Fruit fly (Drosophila melanogaster): ENCODE measurements around the gene CG3061.

CG3061 gene

DNA sequence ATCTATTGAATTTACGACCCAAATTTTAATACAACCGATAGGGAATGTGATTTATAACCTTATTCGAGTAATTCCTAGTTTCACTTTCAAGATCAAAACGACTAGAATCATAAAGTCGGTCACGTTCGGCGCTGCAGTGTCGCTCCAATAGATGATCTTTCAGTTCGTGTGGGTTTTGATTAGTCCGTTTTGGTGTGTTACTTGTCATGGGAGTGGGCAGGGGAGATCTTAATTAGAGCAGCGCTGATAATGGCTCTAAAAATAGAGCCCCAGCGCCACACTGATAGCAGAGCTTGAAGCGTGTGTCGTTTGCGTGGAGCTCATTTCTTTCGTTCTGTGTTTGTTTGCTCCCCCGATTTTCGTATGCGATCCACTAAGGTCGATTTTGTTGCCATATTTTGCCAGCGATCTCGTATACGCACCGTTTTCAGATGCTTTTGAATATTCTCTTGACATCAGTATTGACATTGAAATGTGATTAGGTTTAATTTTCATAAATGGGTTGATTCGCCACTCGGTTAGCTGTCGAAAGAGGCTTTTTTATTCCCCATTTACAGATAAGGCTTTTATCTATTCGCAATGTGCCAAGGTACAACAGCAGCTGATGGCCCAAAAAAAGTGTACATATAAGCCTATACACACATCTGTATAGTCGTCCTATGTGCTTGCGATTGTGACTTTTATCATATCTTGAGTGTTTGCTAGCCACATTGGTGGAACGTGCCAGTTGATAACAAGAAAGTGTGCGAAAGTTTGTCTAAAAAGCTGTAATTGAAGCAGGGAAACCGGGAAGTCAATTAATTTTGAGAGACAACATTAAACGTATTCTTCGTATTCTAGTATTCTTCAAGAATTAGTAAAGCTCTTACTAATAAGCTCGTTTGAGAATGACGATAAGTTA lies 26.6 kb downstream of the CG3061 start:
- no peak for TF ChIP-seq CG8478 (optimal IDR thresholded peaks at IDR 0.05)
- TF ChIP-seq CTCF (optimal IDR thresholded peaks at IDR 0.05) = no peak

DNA sequence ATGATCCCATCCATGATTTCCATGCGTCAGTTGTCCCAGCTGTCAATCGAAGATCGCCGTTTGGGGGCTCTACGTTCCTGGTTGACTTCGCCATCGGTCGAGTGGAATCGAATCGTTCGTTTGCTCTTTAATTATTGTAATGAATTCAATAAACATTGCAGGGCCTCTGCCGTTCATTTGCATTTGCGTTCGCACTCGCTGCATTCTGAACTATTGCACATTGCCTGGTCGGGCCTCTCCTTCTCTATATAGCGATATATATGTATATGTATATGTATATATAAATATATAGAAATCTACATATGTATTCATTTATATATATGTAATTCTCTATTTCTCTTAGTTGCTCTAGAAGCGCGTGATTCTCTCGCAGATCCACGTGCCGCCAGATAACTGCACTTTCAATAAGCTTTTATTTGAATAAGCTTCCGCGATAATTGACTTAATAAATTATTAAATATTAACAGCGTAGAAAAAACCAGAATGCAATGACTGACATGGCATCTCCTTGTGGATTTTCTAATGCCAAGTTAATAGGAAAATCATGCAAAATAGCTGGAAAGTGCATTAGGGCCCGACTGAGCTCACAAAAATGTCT lies 27.6 kb downstream of the CG3061 start:
- TF ChIP-seq CG8478 (optimal IDR thresholded peaks at IDR 0.05) (no peak), CTCF (optimal IDR thresholded peaks at IDR 0.05) (no peak)

DNA sequence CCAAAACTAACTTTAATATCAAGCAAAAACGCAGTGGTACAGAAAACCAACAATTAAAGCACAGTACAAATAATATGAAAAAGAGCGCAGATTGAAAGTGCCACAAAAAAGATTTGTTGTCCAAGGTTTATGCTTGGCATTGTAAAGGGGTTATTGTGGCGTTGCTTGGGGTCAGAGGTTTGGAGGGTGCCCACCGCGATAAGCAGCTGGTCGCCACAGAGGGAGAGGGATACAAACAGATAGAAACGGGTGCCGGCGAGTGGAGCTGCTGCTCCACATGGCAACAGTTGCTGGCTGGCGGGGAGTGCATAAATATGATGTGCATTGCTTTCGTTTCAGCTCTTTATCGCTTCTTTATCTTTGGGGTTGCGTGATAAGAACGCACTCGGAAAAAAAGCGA lies 28.2 kb downstream of the CG3061 start:
- TF ChIP-seq CG8478 (optimal IDR thresholded peaks at IDR 0.05) = no peak
- no peak for TF ChIP-seq CTCF (optimal IDR thresholded peaks at IDR 0.05)

DNA sequence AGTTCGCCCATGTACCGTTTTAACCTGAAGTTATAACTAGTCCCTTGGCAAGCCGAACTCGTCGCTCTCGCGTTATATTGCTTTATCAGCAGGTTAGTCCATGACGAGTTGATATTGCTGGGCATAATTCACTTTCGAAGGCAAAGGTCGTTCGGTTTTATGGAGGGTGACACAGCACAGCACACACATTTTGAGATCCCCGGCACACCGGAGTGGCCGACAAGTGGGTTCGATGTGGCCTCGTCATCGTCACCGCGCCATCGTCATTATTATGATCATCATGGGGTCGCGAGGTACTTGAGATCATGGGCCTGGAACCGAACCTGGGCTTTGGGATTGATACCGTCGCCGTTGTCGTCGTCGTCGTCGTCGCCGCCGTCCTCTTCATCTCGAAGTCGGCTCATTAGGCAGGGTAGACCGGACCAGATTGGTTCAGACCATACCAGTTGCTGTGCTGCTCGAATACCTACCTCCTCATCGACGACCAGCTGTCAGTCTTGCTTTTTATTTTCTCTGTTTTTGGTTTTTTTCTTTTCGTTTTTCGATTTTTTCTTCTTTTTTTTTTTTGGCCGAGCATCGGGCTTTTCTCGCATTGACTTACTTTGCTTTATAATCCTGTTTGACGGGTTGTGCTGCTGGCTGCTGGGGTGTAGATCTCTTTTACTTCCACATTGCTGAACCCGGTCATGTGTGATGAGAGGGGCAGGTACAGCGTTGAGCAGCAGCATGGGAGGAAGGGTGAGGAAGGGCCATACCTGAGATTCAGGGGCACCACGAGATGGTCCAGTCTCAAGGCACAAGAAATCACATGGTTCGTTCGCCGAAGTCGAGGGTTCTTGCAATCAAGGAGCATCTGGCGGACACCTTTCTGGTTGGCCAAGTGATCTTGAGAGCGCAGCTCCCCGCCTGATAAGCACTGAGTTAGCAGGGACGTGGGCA lies 29.1 kb downstream of the CG3061 start:
- no peak for TF ChIP-seq CTCF (optimal IDR thresholded peaks at IDR 0.05)

DNA sequence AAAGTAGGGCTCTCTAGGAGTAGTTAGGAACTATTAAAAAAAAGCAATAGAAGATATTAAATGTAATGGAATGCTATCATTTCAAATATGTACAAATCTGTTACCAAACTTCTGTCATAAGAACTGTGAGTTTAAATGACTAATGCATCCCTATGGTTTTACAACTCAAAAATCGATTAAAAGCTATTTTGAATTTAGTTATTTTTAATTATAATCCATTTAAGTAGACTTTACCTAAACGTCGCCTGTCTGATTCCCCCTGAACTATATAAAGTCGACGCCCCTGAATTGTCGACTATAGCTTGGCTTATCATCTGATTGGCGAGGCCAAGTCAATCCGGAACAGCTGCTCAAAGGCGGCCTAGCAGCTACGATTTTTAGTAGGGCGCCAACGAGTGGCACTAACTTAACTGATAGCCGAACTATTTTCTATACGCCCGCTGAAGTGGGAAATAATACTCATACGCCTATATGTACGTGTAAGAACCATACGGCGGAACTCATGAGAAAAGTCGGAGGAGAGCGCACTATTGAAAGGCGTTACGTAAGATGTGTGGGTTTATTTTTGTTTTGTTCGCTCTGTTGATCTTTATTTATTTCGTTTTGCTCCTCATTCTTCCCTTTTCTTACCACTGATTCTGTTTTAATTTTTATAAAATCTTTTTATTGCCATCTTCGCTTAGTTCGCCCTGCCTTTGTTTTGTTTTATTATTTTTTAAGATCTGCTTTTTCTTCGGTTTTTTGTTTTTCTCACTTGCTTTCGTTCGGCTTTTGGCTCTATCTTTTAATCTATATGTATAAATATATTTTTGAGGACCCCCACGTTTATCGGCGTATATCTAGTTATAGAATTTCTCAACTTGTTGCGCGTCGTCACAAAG lies 30.1 kb downstream of the CG3061 start:
- TF ChIP-seq CTCF (optimal IDR thresholded peaks at IDR 0.05) (no peak), CG8478 (optimal IDR thresholded peaks at IDR 0.05) (no peak)

DNA sequence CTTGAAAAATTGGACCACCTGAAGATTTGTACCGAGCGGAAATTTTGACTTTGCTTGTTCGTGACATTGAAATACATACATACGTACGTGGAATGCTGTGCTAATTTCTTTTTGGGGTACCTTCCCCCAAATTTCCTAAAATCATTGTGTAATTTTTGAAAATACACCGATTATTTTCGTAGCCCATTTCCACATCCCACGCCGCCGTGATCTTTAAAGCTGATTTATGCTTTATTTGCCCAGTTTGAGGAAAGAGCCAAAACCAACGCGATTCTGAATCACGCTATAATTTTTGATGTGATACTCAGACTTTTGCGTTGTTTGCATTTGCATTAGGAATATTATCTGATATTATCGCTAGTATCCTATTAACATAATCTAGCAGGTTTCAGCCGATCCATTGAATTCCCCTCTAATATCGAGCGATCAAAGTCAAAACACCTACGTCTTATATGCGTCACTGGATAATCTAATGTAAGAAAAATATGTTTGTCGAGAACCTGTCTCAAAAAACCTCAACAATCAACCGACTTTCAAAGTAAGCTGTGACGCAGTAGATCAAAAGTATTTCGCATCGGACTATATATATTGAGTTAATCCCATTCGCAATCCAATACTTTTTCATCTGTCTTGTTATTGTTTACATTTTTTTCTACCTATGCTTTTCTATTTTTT lies 30.8 kb downstream of the CG3061 start:
- TF ChIP-seq CG8478 (optimal IDR thresholded peaks at IDR 0.05) = no peak
- no peak for TF ChIP-seq CTCF (optimal IDR thresholded peaks at IDR 0.05)

DNA sequence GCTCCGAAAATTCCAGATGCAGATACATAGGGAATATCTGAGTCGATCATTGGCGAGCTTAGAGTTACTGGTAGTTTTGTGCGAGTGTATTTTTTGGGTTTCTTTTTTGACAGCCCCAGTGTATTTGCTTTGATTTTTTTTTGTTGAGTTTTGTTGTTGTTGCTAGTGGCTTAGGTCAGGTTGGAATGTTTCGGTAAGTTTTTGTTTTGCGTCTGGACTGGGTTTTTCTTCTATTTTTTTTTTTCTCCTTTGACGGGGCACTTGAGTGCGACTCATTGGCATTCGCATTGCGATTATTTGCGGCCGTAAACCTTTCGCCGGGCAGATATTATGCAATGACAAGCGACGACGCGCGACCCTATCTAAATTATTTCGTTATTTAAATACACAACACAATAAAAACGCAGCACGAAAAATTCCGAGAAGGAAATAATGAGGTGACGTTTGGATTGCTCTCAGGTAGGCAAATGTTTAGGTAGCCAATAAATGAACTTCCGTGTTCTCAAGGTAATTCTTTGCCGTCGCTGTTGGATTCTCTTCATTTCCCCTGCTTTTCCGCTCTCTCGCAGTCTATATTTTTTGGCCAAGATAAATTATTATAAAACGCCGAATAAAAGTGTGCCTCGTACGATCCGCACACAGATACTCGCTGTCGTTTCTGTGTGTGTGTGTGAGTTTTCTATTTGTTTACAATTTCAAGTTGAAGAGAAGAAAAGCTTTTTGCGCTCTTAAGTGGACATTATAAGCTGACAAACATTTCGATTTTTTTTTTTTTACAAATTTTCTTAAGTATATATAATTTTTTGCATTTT lies 32.2 kb downstream of the CG3061 start:
- TF ChIP-seq CTCF (optimal IDR thresholded peaks at IDR 0.05) (no peak), CG8478 (optimal IDR thresholded peaks at IDR 0.05) (no peak)

DNA sequence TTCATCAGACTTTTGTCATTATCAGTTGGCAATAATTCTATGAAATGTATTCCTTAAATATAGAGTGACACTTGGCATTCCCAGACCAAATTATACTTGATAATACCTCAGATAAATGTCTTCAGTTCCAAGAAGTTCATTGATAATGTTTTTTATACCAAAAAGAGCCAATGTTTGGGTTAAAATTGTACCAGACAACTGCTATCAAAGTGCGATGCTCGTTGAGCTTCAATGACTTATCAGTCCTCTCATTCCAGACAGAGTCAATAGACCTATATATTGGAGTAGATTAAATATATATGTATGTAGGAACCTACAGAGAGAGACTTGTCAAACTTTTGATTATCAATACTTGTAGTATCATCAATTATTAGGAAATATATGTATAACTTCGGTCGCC lies 33.1 kb downstream of the CG3061 start:
- no peak for TF ChIP-seq CG8478 (optimal IDR thresholded peaks at IDR 0.05)
- no peak for TF ChIP-seq CTCF (optimal IDR thresholded peaks at IDR 0.05)

DNA sequence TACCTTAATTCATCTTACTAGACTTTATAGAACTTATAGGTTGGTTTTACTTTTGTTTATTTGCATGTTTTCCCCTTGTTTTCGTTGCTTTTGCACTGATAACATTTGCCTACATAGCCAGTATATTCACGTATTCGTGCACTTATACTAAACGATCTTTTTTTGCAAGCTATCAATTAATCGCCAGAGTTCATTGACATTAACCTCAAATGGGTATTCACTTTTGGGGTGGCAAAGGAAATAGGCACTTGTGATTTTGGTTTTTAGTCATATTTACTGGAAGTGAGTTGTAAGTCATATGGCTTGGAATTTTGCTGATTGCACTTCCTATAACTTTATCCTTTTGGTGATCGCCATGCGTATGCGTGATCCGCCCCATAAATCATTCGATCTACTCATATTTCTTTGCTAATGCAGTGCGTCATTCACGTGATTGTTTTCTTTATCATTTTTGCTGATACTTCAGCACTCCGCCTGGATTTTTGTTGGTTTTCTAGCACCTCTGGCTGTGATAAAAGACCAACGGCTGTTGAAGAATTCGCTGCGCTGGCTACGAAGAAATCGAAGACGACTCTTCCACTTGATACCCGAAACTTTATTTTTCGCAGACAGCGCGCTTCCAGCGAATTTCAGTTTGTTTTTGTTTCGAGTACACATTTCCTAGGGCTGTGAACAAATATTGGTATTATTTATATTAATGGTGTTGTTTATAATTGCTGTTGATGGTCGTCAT lies 35.9 kb downstream of the CG3061 start:
- TF ChIP-seq CTCF (optimal IDR thresholded peaks at IDR 0.05) = no peak
- no peak for TF ChIP-seq CG8478 (optimal IDR thresholded peaks at IDR 0.05)

DNA sequence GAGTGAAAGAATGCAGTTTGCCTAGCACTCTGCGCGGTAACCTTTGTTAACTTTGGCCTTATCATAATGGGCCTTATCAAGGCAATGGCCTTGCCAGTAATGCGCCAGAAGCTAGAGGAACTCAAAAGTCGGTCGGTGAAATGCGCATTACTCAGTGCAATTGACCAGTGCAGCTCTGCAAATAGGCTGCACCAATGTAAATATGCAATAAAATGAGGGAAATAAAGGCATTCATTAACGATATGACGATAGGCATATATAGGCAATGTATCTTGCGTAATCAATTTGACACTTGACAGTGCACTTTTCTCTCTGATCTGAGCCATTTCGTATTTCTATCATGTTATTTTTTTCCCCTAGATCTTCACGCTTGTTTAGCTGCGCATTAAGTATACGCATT lies 37.9 kb downstream of the CG3061 start:
- TF ChIP-seq CTCF (optimal IDR thresholded peaks at IDR 0.05) (no peak), CG8478 (optimal IDR thresholded peaks at IDR 0.05) (no peak)

DNA sequence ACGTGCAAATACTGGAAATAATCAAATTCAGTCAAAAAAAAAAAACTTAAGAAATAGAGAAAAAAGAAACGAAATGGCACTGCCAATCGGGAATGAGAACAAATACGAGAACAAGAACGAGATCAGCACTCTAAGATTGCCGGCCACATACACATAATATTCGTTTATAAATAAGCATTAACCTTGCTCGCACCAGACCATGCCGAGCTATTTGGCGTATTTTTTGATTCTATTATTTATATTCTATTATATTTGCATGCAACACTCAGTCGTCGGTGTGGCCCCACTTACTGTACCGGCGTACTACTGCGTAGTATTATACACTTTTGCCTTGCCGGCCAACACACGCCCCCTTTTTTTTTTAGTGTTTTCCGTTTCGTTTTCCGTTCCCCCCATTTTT lies 38.5 kb downstream of the CG3061 start:
- TF ChIP-seq CG8478 (optimal IDR thresholded peaks at IDR 0.05) (no peak), CTCF (optimal IDR thresholded peaks at IDR 0.05) (no peak)

DNA sequence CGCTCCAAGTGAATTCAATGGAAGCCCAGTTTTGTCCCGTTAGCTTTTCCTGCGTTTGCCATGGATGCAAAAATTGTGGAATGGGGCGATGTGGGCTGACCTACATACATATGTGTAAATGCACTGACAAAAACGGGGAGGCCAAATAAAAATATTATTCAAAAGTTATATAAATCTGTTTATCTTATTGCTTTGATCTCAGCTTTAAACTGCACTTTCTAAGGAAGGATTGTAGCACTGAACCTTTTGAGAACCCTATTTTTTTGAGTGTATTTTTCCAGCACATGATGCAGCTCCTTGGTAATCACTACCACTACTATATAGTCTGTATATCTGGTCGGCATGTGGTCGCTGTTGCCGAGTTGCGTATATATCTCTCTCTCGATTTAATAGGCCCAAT lies 44.9 kb downstream of the CG3061 start:
- no peak for TF ChIP-seq CTCF (optimal IDR thresholded peaks at IDR 0.05)
- no peak for TF ChIP-seq CG8478 (optimal IDR thresholded peaks at IDR 0.05)

Measured in S2 (cell line).